Worm (Caenorhabditis elegans) whole organism, midembryonic: ENCODE results near the gene oxy-4.

Source experiments
- T22C8.4 ChIP-seq: fragments of 200-800 bp; sonication (Bioruptor generic); IDR thresholded peaks from 2 replicates; pipeline ENCODE4 v1.3.6; 2022; ENCODE audit warnings: missing genetic modification characterization, missing compliant biosample characterization
- cog-1 ChIP-seq: sonication (generic microtip); optimal IDR thresholded peaks from 2 replicates; lab custom pipeline; 2016; ENCODE audit warnings: missing genetic modification characterization, missing compliant biosample characterization
- flt-1 ChIP-seq: fragments of 200-800 bp; sonication (Bioruptor generic); IDR thresholded peaks from 2 replicates; pipeline ENCODE4 v1.3.6; 2022; ENCODE audit warnings: missing genetic modification characterization, missing compliant biosample characterization
- klf-2 ChIP-seq: fragments of 200-800 bp; sonication (Bioruptor generic); conservative IDR thresholded peaks from 2 replicates; pipeline ENCODE4 v1.3.6; 2022; ENCODE audit warnings: missing genetic modification reagents, missing genetic modification characterization, missing compliant biosample characterization
- med-1 ChIP-seq: sonication (generic microtip); optimal IDR thresholded peaks from 2 replicates; lab custom pipeline; 2017; ENCODE audit warnings: missing genetic modification characterization, mild to moderate bottlenecking, missing compliant biosample characterization, antibody characterized with exemption, missing genetic modification reagents; ENCODE audit not compliant: insufficient read depth
- ref-1 ChIP-seq: fragments of 200-800 bp; sonication (Bioruptor generic); conservative IDR thresholded peaks from 2 replicates; pipeline ENCODE4 v1.3.6; 2022; ENCODE audit warnings: missing genetic modification reagents, missing genetic modification characterization, missing compliant biosample characterization
- tab-1 ChIP-seq: fragments of 200-800 bp; sonication (Bioruptor generic); IDR thresholded peaks from 2 replicates; pipeline ENCODE4 v1.3.6; 2022; ENCODE audit warnings: missing genetic modification characterization, missing compliant biosample characterization
- ztf-23 ChIP-seq: fragments of 200-800 bp; sonication (Bioruptor generic); IDR thresholded peaks from 2 replicates; pipeline ENCODE4 v1.3.6; 2022; ENCODE audit warnings: missing genetic modification reagents, missing genetic modification characterization, missing compliant biosample characterization
- ztf-29 ChIP-seq: fragments of 200-800 bp; sonication (Bioruptor generic); IDR thresholded peaks from 2 replicates; pipeline ENCODE4 v1.3.6; 2022; ENCODE audit warnings: missing genetic modification reagents, missing genetic modification characterization, missing compliant biosample characterization

The oxy-4 gene

ce11 chrIII:5155393-5155792, 3.2 kb downstream of the oxy-4 start:
- TF ChIP-seq T22C8.4 (GFP tag; lab: Robert Waterston, UW) (no peak), ztf-29 (GFP tag; lab: Robert Waterston, UW) (no peak), flt-1 (GFP tag; lab: Robert Waterston, UW) (no peak), ref-1 (GFP tag; lab: Robert Waterston, UW) (no peak)

- peak; percentile 2 for TF ChIP-seq cog-1
- TF ChIP-seq ztf-29 (GFP tag; lab: Robert Waterston, UW): no peak
- TF ChIP-seq ztf-23 (GFP tag; lab: Robert Waterston, UW): peak; percentile 36; the same call in 1 of the 2 replicates
These were observed 5.4 kb downstream of the oxy-4 start, which contains the start of the genes rbm-42 and grwd-1 for ce11 chrIII:5153137-5153536. rbm-42 (minus strand) TSS chrIII:5153229. grwd-1 (plus strand) TSS chrIII:5153464.

ce11 chrIII:5150980-5151379, 7.6 kb downstream of the oxy-4 start:
- TF ChIP-seq klf-2 (GFP tag; lab: Robert Waterston, UW) (no peak), tab-1 (GFP tag; lab: Robert Waterston, UW) (no peak), ztf-29 (GFP tag; lab: Robert Waterston, UW) (no peak), ztf-23 (GFP tag; lab: Robert Waterston, UW) (no peak), cog-1 (no peak), flt-1 (GFP tag; lab: Robert Waterston, UW) (no peak), med-1 (GFP tag; lab: Kevin White, UChicago) (no peak), ref-1 (GFP tag; lab: Robert Waterston, UW) (no peak), T22C8.4 (GFP tag; lab: Robert Waterston, UW) (no peak)

DNA sequence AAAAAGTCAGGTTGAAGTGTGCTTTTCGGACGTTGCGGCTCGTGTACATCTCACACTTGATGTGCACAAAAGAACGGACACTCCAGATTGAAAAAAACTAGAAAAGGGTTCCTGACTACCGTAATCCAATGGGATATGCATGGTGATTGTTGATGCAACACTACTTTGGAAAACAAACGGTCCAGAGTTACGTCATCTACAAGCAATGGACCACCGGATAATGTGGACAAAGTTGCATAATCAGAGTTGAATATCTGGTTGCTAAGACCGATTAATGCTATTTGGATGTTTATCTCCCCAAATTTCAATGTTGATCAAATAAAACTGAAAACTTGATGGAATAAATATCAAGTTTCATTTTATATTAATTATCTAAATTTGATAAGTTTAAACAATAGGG, 8.6 kb downstream of the oxy-4 start:
- TF ChIP-seq cog-1 (no peak), ref-1 (GFP tag; lab: Robert Waterston, UW) (no peak), ztf-29 (GFP tag; lab: Robert Waterston, UW) (no peak), klf-2 (GFP tag; lab: Robert Waterston, UW) (no peak)

ce11 chrIII:5149478-5149877, 9.1 kb downstream of the oxy-4 start, which contains the start of gene Y54H5A.2:
Y54H5A.2 (minus strand) TSS chrIII:5149578.
- TF ChIP-seq T22C8.4 (GFP tag; lab: Robert Waterston, UW) (no peak), cog-1 (no peak), ztf-29 (GFP tag; lab: Robert Waterston, UW) (no peak), klf-2 (GFP tag; lab: Robert Waterston, UW) (no peak), flt-1 (GFP tag; lab: Robert Waterston, UW) (no peak), tab-1 (GFP tag; lab: Robert Waterston, UW) (no peak), ref-1 (GFP tag; lab: Robert Waterston, UW) (no peak), ztf-23 (GFP tag; lab: Robert Waterston, UW) (no peak), med-1 (GFP tag; lab: Kevin White, UChicago) (no peak)

- TF ChIP-seq ztf-29 (GFP tag; lab: Robert Waterston, UW) (no peak), cog-1 (no peak), flt-1 (GFP tag; lab: Robert Waterston, UW) (no peak), ref-1 (GFP tag; lab: Robert Waterston, UW) (no peak), klf-2 (GFP tag; lab: Robert Waterston, UW) (no peak), T22C8.4 (GFP tag; lab: Robert Waterston, UW) (no peak), tab-1 (GFP tag; lab: Robert Waterston, UW) (no peak), ztf-23 (GFP tag; lab: Robert Waterston, UW) (no peak), med-1 (GFP tag; lab: Kevin White, UChicago) (no peak)
These were observed 11.1 kb downstream of the oxy-4 start for ce11 chrIII:5147445-5147844.

- TF ChIP-seq ref-1 (GFP tag; lab: Robert Waterston, UW) (no peak), tab-1 (GFP tag; lab: Robert Waterston, UW) (no peak), cog-1 (no peak), T22C8.4 (GFP tag; lab: Robert Waterston, UW) (no peak), ztf-29 (GFP tag; lab: Robert Waterston, UW) (no peak), flt-1 (GFP tag; lab: Robert Waterston, UW) (no peak), klf-2 (GFP tag; lab: Robert Waterston, UW) (no peak), ztf-23 (GFP tag; lab: Robert Waterston, UW) (no peak), med-1 (GFP tag; lab: Kevin White, UChicago) (no peak)
These were observed 11.8 kb downstream of the oxy-4 start for ce11 chrIII:5146749-5147148.

- TF ChIP-seq ref-1 (GFP tag; lab: Robert Waterston, UW) (no peak), flt-1 (GFP tag; lab: Robert Waterston, UW) (no peak), cog-1 (no peak), T22C8.4 (GFP tag; lab: Robert Waterston, UW) (no peak), ztf-23 (GFP tag; lab: Robert Waterston, UW) (no peak), ztf-29 (GFP tag; lab: Robert Waterston, UW) (no peak), klf-2 (GFP tag; lab: Robert Waterston, UW) (no peak), tab-1 (GFP tag; lab: Robert Waterston, UW) (no peak), med-1 (GFP tag; lab: Kevin White, UChicago) (no peak)
These were observed 12.7 kb downstream of the oxy-4 start for ce11 chrIII:5145874-5146273.

- TF ChIP-seq flt-1 (GFP tag; lab: Robert Waterston, UW) (no peak), T22C8.4 (GFP tag; lab: Robert Waterston, UW) (no peak), ztf-23 (GFP tag; lab: Robert Waterston, UW) (no peak), klf-2 (GFP tag; lab: Robert Waterston, UW) (no peak), med-1 (GFP tag; lab: Kevin White, UChicago) (no peak), tab-1 (GFP tag; lab: Robert Waterston, UW) (no peak), ref-1 (GFP tag; lab: Robert Waterston, UW) (no peak), cog-1 (no peak), ztf-29 (GFP tag; lab: Robert Waterston, UW) (no peak)
These were observed 14.4 kb downstream of the oxy-4 start for ce11 chrIII:5144169-5144568.

DNA sequence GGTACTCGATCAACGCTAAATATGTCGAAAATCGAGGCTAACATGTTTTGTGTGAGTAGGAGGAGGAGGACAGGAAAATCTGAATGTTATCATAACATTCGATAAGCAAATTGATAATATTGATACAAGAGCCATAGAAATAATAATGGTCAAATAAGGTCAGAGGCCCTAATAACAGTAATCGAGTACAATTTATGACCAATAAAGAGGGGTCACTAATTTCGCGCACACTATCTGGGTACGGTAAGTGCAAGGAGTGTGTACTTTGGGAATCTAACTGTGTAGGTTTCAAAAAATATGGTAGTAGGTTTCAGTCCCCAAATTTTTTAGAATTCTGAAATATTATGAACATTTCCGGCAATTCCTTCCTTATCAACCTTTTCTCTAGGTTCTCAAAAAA, 15.1 kb downstream of the oxy-4 start:
- TF ChIP-seq T22C8.4 (GFP tag; lab: Robert Waterston, UW) (no peak), med-1 (GFP tag; lab: Kevin White, UChicago) (no peak), ref-1 (GFP tag; lab: Robert Waterston, UW) (no peak), tab-1 (GFP tag; lab: Robert Waterston, UW) (no peak), cog-1 (no peak), klf-2 (GFP tag; lab: Robert Waterston, UW) (no peak), ztf-29 (GFP tag; lab: Robert Waterston, UW) (no peak), ztf-23 (GFP tag; lab: Robert Waterston, UW) (no peak), flt-1 (GFP tag; lab: Robert Waterston, UW) (no peak)
